Fruit fly (Drosophila melanogaster) S2 (cell line): ENCODE data around the gene CG34149.

Experiments
- CG8478 ChIP-seq: fragments of >200 bp; optimal IDR thresholded peaks from 2 replicates; lab custom pipeline; 2018
- CTCF ChIP-seq, 2 experiments: fragments of >200 bp; optimal IDR thresholded peaks; 2 replicates each; lab custom pipeline; 2018

CG34149 gene

DNA sequence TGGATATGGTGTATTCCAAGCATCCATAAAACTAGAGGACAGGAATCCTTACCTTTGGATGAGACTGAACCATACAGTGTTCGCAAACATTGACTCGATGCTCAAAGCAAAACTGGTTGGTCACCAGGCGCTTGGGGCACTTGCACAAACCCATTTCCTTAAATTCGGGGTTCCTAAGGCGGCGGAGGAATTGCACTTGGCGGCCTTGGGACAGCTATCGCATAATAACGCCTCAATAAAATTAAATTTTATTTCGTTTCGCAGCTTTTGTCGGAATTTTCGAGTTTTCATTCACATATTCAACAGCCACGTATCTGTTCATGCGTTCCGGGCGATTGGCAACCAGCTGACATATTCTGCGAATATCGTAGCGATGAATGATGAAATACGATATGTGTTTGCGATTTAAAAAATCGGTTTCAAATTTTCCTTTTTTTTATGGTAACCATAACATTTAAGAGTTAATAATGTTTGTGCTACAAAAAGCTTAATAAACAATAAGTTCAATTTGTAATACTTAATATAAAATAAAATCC lies 14.2 kb upstream of the CG34149 start, which contains the start of gene CG5382:
Gene CG5382, minus strand, starts transcription at position 324 of the 536 bp plus-strand sequence.
- no peak for TF ChIP-seq CG8478 (lab: Kevin White, UChicago)
- no peak for TF ChIP-seq CTCF (optimal IDR thresholded peaks at IDR 0.05; lab: Kevin White, UChicago)

DNA sequence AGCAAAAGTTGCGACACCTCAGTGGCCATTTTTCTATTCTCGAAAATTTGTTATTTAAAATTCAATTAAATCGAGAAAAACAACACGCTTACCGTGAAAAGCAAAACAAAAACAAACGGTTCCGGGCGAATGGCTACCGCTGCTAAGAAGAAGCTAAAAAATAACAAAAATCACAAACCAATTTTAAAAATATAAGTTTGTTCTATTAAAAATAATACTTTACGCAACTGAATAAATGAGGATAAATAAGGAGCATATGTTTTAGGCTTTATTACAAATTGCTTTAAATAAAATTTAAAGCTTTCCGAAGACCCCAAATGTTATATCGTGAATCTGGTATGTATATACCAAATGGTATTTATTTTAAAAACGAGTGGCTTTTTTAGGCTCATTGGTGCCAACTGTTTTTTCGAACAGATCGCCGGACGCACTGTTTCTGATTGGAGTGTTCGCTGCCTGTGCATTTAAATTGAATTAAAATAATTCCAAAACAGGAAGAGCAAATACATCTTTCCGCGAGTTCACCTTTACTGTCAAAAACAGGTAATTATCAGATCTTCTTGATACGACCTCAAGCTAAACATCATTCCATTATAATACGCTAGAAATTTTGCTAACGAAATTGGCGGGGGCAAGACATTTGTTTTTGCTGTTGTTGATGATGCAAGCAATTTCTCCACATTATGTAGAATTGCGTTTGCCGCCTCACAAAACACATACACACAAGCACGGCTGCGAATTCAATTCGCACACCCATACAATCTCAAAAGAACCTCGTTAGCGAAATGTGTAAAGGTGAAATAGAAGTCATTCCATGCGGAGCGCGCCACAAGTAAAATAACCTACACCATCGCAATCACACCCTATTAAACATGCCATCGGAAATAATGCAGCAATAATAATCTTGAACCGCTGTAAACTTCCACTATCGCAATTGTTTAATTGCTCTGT lies 12.5 kb upstream of the CG34149 start, which contains the start of the genes Polr3F and PyK:
Gene Polr3F, minus strand, starts transcription at position 248 of the 951 bp plus-strand sequence.
Gene PyK, plus strand, starts transcription at position 411 of the 951 bp plus-strand sequence.
- TF ChIP-seq CTCF (optimal IDR thresholded peaks at IDR 0.05; lab: Kevin White, UChicago), result no peak

DNA sequence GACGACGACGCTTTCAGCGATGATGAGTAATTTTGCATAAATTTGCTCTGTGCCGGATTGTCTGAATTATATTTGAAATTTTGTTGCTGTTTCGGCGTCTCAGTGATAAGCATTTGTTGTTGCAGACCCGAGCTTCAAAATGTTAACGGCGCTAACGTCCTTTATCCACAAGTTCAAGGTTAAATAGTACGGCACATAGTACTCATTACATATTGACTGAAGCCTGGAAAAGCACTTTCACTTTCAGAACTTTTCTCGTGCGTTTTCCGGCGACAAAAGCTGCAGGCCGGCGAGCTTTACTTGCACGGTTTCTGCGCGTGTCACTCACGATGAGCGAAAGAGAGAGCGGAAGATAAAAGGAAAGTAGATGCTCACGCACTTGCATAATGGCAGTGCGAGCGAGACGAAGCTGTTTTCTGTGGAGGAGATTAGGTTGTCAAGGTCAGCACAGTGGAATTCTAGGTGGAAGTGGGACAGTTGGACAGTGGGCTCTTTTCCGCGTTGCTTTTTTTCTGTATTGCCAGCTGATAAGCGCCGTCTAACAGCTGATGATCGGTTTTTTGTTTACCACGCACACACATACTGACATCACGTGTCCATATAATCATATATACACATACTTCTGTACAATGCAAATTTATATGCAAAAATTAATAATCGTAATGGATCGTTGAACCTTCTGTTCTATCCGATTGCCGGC lies 11.7 kb upstream of the CG34149 start:
- TF ChIP-seq CG8478 (lab: Kevin White, UChicago) (no peak), CTCF (optimal IDR thresholded peaks at IDR 0.05; lab: Kevin White, UChicago) (no peak)

DNA sequence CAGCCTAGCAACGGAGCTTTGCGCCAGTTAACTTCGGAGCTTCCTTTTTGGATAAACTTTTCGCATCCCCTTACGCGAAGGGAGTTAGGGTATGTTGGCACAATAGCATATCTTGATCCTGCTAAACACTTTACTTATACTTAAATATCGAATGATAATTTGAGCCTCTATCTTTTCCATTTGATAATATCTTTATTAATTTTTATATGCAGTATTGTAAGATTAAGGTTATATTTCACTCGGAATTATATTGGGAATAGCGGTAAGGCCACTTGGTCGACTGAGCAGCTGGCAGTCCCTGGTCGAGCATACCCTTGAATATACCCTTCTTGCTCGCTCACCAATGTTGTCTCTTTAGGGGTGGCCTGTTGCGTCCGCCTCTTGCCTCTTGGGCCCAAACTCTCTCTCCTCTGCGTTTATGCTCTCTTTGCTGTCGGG lies 11.1 kb upstream of the CG34149 start:
- TF ChIP-seq CG8478 (lab: Kevin White, UChicago) (no peak), CTCF (optimal IDR thresholded peaks at IDR 0.05; lab: Kevin White, UChicago) (no peak)

DNA sequence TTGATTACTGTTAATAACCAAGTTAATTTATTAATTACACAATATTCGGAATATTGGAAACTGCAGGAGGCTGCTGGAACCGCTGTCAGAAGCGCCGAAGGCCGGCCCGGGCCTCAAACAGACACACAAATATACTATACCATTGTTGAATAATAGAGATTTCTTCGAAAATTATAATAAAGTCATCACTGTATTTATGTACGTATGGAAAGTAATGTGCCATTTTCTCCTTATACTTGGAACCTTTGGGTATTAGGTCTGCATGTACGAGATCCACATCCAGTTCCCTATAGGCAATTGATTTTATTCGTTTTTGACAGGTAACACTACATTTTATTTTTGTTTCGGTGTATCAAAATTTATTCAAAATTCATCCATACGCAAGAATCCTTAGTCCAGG lies 7.4 kb upstream of the CG34149 start, which contains the start of gene CG7069:
Gene CG7069, plus strand, starts transcription at position 301 of the 400 bp plus-strand sequence.
- TF ChIP-seq CG8478 (lab: Kevin White, UChicago), result no peak
- TF ChIP-seq CTCF (optimal IDR thresholded peaks at IDR 0.05; lab: Kevin White, UChicago), result no peak

DNA sequence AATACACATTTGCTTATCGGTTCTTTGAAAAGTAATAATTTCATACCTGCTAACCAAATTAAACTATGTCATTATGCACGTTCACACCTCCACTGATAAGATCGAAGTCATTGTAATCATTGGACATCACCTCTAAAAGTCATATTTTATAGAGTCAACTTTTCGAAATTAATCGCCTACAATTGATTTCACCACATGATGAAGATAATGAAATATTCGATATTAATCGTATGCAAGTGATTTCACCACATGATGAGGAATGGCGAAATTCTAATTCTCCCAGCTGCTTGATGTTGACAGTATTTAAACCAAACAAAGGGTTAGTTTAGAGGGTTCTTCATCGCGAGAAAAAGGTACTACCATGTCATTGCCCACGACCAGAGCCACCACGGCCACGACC lies 4.3 kb upstream of the CG34149 start, which contains the start of gene CG18596:
Gene CG18596, plus strand, starts transcription at position 250 of the 400 bp plus-strand sequence.
- TF ChIP-seq CTCF (optimal IDR thresholded peaks at IDR 0.05; lab: Kevin White, UChicago), result no peak
- no peak for TF ChIP-seq CG8478 (lab: Kevin White, UChicago)

DNA sequence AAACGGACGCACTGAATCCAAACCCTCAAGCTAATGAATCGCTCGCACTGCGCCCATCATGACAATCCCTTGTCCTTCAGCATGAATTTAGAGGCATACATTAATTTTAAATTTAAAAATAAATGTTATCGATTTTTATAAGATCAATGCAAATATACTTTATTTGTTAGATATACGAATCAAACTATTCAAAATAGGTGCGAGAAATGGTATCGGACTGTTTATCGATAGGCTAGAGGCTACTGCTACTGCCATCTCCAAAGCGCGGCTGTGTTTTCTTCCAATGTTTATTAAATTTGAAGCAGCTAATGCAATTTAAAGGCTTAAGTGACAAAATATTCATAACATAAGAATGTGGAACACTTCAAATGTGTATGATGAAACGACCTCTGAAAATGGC lies 1.1 kb downstream of the CG34149 start, which contains the start of gene CG43342:
Gene CG43342, plus strand, starts transcription at position 264 of the 400 bp plus-strand sequence.
- TF ChIP-seq CTCF (optimal IDR thresholded peaks at IDR 0.05; lab: Kevin White, UChicago) (no peak), CG8478 (lab: Kevin White, UChicago) (no peak)

DNA sequence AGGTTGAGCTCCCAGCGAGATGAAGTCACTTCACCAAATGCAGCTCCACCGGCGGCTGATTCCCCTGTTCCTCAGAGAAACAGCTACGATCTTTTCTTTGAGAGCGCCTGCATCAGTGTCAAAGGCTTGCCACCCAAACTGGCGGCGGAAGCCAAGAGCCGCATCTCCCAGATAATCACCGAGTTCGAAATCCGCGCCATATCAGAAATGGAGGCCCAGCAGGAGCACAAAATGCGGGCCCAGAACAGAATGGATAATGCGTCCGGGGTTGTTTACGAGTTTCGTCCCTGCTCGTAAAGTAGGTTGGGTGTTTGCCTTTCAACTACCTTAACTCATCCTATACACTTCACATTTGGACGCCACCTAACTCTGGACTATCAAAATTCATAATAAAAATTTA lies 1.8 kb downstream of the CG34149 start, which contains the start of gene Gpdh3:
Gene Gpdh3, plus strand, starts transcription at position 301 of the 400 bp plus-strand sequence.
- no peak for TF ChIP-seq CG8478 (lab: Kevin White, UChicago)
- no peak for TF ChIP-seq CTCF (optimal IDR thresholded peaks at IDR 0.05; lab: Kevin White, UChicago)

DNA sequence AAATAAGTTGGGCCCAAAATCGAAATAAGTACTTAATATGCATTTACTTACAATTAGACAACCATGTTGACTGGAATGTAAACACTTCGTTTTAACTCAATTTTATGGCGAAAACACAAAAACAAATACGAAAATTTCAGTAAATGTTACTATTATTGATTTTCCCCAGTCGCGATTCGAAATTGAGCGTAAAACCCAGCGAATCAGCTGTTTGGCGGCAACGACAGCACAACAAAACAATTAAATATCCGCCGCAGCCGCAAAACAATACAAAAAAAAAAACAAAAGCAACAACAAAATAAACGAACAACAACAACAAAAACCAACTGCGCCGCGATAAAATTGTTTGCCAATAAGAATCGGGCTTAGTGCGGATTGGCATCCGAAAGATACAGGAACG lies 9.7 kb downstream of the CG34149 start, which contains the start of the genes CAH8 and CG7059:
Gene CAH8, minus strand, starts transcription at position 101 of the 400 bp plus-strand sequence.
Gene CG7059, plus strand, starts transcription at position 167 of the 400 bp plus-strand sequence.
- no peak for TF ChIP-seq CG8478 (lab: Kevin White, UChicago)
- TF ChIP-seq CTCF (optimal IDR thresholded peaks at IDR 0.05; lab: Kevin White, UChicago), result no peak

DNA sequence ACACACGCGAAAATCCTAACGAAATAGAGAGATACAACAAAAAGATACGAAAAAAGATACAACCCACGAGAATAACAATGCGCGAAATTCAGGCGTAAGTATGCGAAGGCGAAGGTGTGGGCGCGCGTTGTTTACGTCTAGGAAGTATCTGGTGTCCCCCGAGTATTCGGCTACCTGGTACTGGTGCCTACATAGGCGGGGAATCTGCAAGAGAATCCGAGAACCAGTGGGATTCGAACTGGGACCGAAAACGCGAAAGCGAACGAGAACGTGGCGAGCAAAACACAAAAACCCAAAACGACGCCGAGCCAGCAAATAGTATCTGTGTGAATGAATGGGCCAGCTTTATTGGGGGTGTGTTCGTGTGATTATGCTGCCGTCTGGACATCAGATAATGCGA lies 10.2 kb downstream of the CG34149 start:
- no peak for TF ChIP-seq CG8478 (lab: Kevin White, UChicago)
- no peak for TF ChIP-seq CTCF (optimal IDR thresholded peaks at IDR 0.05; lab: Kevin White, UChicago)

DNA sequence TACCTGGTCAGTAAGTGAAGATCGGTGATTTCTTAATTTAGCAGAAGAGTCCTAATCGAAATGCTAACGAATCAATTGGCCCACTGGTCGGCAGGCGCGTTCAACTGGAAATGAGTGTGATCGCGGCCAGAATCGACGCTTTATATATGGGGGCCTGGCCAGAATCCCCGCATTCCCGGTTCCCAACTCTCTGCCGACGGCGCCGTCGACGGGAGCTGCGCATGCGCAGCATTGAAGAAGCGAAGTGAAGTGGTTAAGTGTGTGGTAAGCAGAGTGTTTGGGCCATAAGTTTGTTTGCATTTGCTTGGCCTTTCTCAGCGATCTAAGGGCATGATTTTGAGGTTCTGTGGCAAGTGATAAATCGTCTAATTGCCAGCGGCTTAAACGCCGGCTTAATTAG lies 14.1 kb downstream of the CG34149 start, which contains the start of gene CG13857:
Gene CG13857, minus strand, starts transcription at position 101 of the 400 bp plus-strand sequence.
- no peak for TF ChIP-seq CG8478 (lab: Kevin White, UChicago)
- no peak for TF ChIP-seq CTCF (optimal IDR thresholded peaks at IDR 0.05; lab: Kevin White, UChicago)

DNA sequence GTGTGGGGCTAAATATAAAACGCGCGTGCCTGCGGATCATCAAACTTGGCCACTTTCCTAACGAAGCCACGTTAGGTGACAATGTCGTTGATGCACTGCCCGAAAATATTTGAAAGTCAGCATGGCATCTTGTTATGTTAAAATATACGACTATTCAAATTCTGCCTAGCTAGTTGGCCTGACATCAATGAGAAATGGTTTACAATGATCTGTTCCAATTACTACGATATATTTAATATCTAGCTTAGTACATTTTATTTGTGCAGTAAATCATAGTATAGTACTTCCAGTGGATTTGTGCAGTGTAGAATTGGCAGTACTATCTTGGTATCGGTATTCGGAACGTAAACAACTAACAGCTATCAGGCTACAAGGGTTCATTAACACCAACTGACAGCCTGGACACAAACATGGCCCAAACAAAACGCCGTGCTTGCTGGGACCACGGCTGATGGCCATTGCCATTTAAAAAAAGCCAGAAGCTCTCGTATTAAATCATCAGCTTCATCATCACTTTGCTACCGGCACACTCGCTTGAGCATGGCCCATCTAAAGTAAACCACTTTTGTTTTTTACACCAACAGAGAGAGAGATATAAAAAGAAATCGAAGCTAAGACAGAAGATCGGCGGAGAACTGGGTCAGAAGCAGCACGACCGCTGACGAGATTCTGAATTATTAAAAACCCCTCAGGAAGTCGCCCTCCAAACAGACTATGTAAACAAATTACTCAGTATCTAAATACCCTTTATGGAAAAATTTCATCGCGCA lies 15.7 kb downstream of the CG34149 start:
- no peak for TF ChIP-seq CG8478 (lab: Kevin White, UChicago)
- no peak for TF ChIP-seq CTCF (optimal IDR thresholded peaks at IDR 0.05; lab: Kevin White, UChicago)

DNA sequence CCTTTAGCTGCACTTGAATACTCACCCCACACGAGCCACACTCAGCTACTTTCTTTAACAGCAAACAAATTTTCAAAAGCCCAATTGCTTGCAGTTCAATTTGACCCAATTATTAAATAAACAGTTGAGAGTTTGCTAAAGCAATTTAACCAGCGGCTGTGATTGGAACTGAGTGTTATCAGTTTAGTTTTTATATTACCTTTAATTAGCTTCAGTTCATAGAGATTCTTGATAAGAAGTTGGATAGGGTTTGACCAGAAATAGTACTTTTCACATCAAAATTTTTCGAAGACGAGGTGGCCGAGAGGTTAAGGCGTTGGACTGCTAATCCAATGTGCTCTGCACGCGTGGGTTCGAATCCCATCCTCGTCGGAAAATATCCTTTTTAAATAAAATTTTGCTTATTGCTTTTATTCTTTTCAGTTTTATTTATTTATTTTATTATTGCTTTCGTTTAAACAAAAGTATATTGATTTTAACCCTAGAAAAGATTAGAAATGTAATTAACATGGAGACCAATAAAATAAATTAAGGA lies 16.4 kb downstream of the CG34149 start:
- TF ChIP-seq CTCF (optimal IDR thresholded peaks at IDR 0.05; lab: Kevin White, UChicago) (no peak), CG8478 (lab: Kevin White, UChicago) (no peak)
